Worm (Caenorhabditis elegans): ENCODE data around the gene msp-45.

DNA sequence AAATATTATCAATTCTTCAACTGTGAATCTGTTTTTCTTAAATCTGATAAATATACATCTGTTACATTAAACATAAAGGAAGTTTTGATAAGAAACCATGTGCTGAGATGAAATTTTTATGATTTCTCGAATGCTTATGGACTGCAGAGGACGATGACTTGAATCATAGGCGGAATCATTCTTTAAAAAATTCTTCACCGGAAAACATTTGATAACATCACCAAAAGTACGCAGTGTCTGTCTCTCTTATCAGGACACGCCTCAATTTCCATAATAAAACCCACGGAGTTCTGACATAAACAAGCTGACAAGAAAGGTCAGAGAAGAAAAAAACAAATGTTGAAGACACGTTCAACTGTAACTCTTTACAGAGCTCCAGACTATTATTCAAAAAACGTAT, 47.2 kb downstream of the msp-45 start, which contains the start of gene F09C12.2:
- TF ChIP-seq sox-4 (tag; optimal IDR thresholded peaks at IDR 0.05) (no peak), unc-55 (GFP tag; optimal IDR thresholded peaks at IDR 0.05) (no peak), ama-1 (optimal IDR thresholded peaks at IDR 0.05) (no peak), ahr-1 (tag; optimal IDR thresholded peaks at IDR 0.05) (no peak), pha-4 (tag; optimal IDR thresholded peaks at IDR 0.05) (no peak)
